Worm (Caenorhabditis elegans) whole organism, L4 larva: Measurements from ENCODE around the gene C11E4.8.

Experiments used
- ceh-82 ChIP-seq: sonication (generic microtip); optimal IDR thresholded peaks from 2 replicates; lab custom pipeline; 2017; ENCODE audit warnings: missing biosample characterization, missing genetic modification characterization
- egl-27 ChIP-seq: sonication (generic microtip); optimal IDR thresholded peaks from 3 replicates; lab custom pipeline; 2017; ENCODE audit warnings: missing biosample characterization, missing genetic modification reagents, missing genetic modification characterization
- mdl-1 ChIP-seq, 2 experiments: fragments of 150-350 bp in 1 of 2; sonication (generic microtip) in 1 of 2; optimal IDR thresholded peaks; 2 replicates each; lab custom pipeline; 2014 to 2017; ENCODE audit warnings: missing biosample characterization in 2 of 2, missing genetic modification characterization in 2 of 2
- mep-1 ChIP-seq: fragments of 150-350 bp; sonication (generic microtip); optimal IDR thresholded peaks from 3 replicates; lab custom pipeline; 2014; ENCODE audit warnings: missing biosample characterization, missing genetic modification characterization
- pha-4 ChIP-seq, 2 experiments: fragments of 150-350 bp in 1 of 2; fragments of 200-800 bp in 1 of 2; sonication (Bioruptor generic) in 1 of 2; IDR thresholded peaks in 1 of 2; optimal IDR thresholded peaks in 1 of 2; 2 replicates each; pipeline versions ENCODE4 v1.3.6 to Lab custom; 2014 to 2022; ENCODE audit warnings: missing genetic modification characterization in 2 of 2, missing genetic modification reagents in 2 of 2, missing biosample characterization in 1 of 2, missing compliant biosample characterization in 1 of 2
- tra-1 ChIP-seq: fragments of 200-800 bp; sonication (Bioruptor generic); IDR thresholded peaks from 2 replicates; pipeline ENCODE4 v1.3.6; 2022; ENCODE audit warnings: missing genetic modification reagents, missing genetic modification characterization, missing compliant biosample characterization
- ztf-11 ChIP-seq: fragments of 150-350 bp; optimal IDR thresholded peaks from 2 replicates; lab custom pipeline; 2014; ENCODE audit warnings: missing biosample characterization, missing genetic modification characterization
- ztf-7 ChIP-seq: fragments of 150-350 bp; optimal IDR thresholded peaks from 2 replicates; lab custom pipeline; 2014; ENCODE audit warnings: missing biosample characterization, missing genetic modification characterization

DNA sequence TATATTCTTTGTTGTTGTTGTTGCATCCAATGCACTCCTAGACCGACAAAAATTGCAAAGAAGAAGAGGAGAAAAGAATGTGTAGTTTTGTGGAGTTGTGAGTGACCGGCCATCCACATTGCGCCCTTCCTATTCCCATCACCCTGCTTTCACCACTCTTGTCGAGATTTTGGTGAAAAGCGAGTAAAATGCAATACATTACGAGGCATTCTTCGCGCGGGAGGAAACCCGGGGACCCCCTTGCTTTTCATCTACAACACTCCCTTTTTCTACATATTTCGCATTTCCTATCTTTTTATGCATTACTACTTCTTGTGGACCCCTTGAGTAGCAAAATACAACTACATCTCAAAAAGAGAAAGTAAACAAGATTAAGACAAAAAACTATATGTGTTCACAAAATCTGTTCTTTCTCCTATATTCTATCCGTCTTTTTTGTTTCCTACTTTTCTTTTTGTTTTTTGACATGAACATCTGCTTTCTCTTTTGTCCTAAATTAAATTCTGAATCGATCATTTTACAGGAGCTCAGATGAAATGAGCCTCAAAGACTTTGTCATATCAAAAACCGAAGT lies 10.1 kb upstream of the C11E4.8 start, which contains the start of gene C11E4.6:
- no peak for TF ChIP-seq mep-1 (tag; lab: Kevin White, UChicago)
- TF ChIP-seq mdl-1 (tag; optimal IDR thresholded peaks at IDR 0.05; lab: Kevin White, UChicago), result no peak
- no peak for TF ChIP-seq ceh-82 (tag; lab: Kevin White, UChicago)
- no peak for TF ChIP-seq tra-1 (GFP tag; lab: Robert Waterston, UW)
- no peak for TF ChIP-seq egl-27
- TF ChIP-seq pha-4 (GFP tag; IDR thresholded peaks at IDR 0.05; lab: Robert Waterston, UW), result no peak
- TF ChIP-seq pha-4 (tag; optimal IDR thresholded peaks at IDR 0.05; lab: Kevin White, UChicago), result no peak
- no peak for TF ChIP-seq ztf-7 (tag; lab: Kevin White, UChicago)
- no peak for TF ChIP-seq ztf-11 (tag; lab: Kevin White, UChicago)
